Fruit fly (Drosophila melanogaster) whole organism, prepupa: ENCODE data around the gene Phb1.

ENCODE experiments used
- CG3032 ChIP-seq: fragments of 200-800 bp; optimal IDR thresholded peaks from 2 replicates; lab custom pipeline; 2019; ENCODE audit warnings: missing biosample characterization, mild to moderate bottlenecking, missing genetic modification characterization, moderate library complexity
- Eip78C ChIP-seq: fragments of 200-800 bp; sonication (Bioruptor generic); peaks from one replicate; lab custom pipeline; 2016; ENCODE audit warnings: missing biosample characterization, missing genetic modification characterization
- Lpt ChIP-seq: fragments of 200-800 bp; sonication (Bioruptor generic); optimal IDR thresholded peaks from 3 replicates; lab custom pipeline; 2016; ENCODE audit warnings: missing biosample characterization, missing genetic modification characterization
- OdsH ChIP-seq: fragments of 200-800 bp; sonication (Bioruptor generic); optimal IDR thresholded peaks from 3 replicates; lab custom pipeline; 2016; ENCODE audit warnings: missing biosample characterization, missing genetic modification characterization
- Sox15 ChIP-seq: fragments of 200-800 bp; sonication (Bioruptor generic); optimal IDR thresholded peaks from 3 replicates; lab custom pipeline; 2016; ENCODE audit warnings: missing biosample characterization, missing genetic modification characterization
- achi ChIP-seq: fragments of 200-800 bp; sonication (Bioruptor generic); optimal IDR thresholded peaks from 3 replicates; lab custom pipeline; 2016; ENCODE audit warnings: missing biosample characterization, missing genetic modification characterization
- esn ChIP-seq: fragments of 200-800 bp; sonication (Bioruptor generic); optimal IDR thresholded peaks from 2 replicates; lab custom pipeline; 2016; ENCODE audit warnings: missing biosample characterization, mild to moderate bottlenecking, missing genetic modification characterization, moderate library complexity

DNA sequence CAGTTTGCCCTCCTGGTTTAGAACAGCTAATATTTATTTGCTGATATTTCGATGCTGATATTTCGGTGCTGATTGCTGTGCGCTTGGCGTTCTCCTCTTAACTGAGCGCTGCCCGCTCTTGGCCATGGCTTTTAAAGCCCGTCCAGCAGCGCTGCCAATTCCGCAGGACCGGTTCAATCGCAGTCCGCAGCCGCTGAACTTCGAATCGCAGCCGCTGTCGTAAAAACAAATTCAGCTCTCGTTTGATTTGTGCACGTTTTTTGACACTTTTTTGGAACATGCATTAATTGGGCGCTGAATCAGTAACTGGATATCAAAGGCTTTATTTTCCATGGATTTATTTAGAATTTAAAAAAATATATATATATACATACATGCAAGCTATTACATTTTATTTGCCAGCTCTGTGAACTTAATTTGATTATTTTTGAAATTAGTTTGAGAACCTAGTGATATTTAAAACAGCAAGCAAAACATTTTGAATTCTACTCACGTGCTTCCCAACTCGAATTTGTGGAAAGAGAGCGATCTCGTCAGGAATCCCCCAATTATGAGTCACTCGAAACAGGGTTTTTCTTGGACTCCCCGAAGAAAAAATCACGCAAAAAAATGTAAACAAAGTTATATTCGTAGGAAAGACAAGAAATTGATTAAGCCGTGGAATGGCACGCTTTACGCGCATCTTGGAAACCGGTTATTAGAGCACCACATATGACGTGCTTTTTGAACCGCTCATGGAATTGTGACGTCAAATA, 3.3 kb downstream of the Phb1 start, which contains the start of gene Ddc:
- TF ChIP-seq Lpt (GFP tag; lab: Kevin White, UChicago) = no peak
- no peak for TF ChIP-seq OdsH (GFP tag; lab: Kevin White, UChicago)
- TF ChIP-seq achi (GFP tag; lab: Kevin White, UChicago) = no peak
- no peak for TF ChIP-seq CG3032 (tag; lab: Kevin White, UChicago)
- TF ChIP-seq Sox15 (GFP tag; lab: Kevin White, UChicago) = no peak
- TF ChIP-seq Eip78C (GFP tag; lab: Kevin White, UChicago) = peak; percentile 37
- TF ChIP-seq esn = peak; percentile 6
